Worm (Caenorhabditis elegans) whole organism, L1 larva: ENCODE measurements around the gene irld-49.

Source experiments
- ceh-63 ChIP-seq: fragments of 200-800 bp; sonication (Bioruptor generic); optimal IDR thresholded peaks from 2 replicates; lab custom pipeline; 2018; ENCODE audit warnings: mild to moderate bottlenecking, missing genetic modification characterization, missing compliant biosample characterization
- ceh-82 ChIP-seq, 3 experiments: fragments of 150-350 bp in 1 of 3; sonication (generic microtip) in 2 of 3; optimal IDR thresholded peaks; 2 replicates each; lab custom pipeline; 2014 to 2017; ENCODE audit warnings: missing biosample characterization in 3 of 3, missing genetic modification characterization in 3 of 3
- elt-2 ChIP-seq: sonication (generic microtip); optimal IDR thresholded peaks from 2 replicates; lab custom pipeline; 2016; ENCODE audit warnings: missing genetic modification characterization, mild to moderate bottlenecking, inconsistent platforms, missing compliant biosample characterization, missing genetic modification reagents
- lsy-2 ChIP-seq, 2 experiments: fragments of 150-350 bp; optimal IDR thresholded peaks; 2 replicates each; lab custom pipeline; 2014; ENCODE audit warnings: missing biosample characterization in 2 of 2, missing genetic modification characterization in 2 of 2
- mep-1 ChIP-seq: fragments of 150-350 bp; optimal IDR thresholded peaks from 2 replicates; lab custom pipeline; 2014; ENCODE audit warnings: missing biosample characterization, missing genetic modification characterization
- nhr-12 ChIP-seq: sonication (generic microtip); optimal IDR thresholded peaks from 2 replicates; lab custom pipeline; 2017; ENCODE audit warnings: missing biosample characterization, missing genetic modification characterization
- nhr-77 ChIP-seq: fragments of 150-350 bp; optimal IDR thresholded peaks from 2 replicates; lab custom pipeline; 2014; ENCODE audit warnings: missing biosample characterization, missing genetic modification characterization
- skn-1 ChIP-seq: fragments of 150-350 bp; optimal IDR thresholded peaks from 2 replicates; lab custom pipeline; 2014; ENCODE audit warnings: missing biosample characterization, missing genetic modification characterization
- ztf-4 ChIP-seq: fragments of 150-350 bp; optimal IDR thresholded peaks from 2 replicates; lab custom pipeline; 2014; ENCODE audit warnings: missing biosample characterization, missing genetic modification characterization

DNA sequence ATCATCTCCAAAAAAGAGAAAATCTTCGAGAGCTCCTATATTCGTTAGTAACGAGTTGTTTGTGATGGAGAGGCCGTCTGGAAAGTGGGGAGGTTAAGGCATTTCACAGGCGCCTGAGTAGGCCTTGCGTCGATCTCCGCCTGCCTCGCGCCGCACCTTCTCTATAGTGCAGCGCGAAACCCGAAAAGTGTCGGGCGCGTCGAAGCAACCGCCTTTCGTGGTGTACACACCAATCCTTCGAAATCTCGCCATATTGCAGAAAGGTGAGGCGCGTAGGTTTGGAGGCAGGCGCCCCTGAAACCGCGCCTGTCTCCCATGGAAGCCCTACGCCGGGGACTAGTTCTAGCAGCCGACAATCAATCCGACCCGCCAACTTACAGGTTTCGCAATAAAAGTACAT is 14.1 kb upstream of the irld-49 start:
- TF ChIP-seq nhr-12 (tag; lab: Kevin White, UChicago) (no peak), mep-1 (tag; lab: Kevin White, UChicago) (no peak), ceh-82 (tag; optimal IDR thresholded peaks at IDR 0.05; lab: Kevin White, UChicago) (no peak), lsy-2 (tag; optimal IDR thresholded peaks at IDR 0.05; lab: Kevin White, UChicago) (no peak), nhr-77 (tag; lab: Kevin White, UChicago) (no peak), ceh-63 (GFP tag; lab: Kevin White, UChicago) (no peak), elt-2 (tag; lab: Kevin White, UChicago) (no peak), ztf-4 (tag; lab: Kevin White, UChicago) (no peak), skn-1 (tag; lab: Kevin White, UChicago) (no peak)
